Worm (Caenorhabditis elegans) whole organism, late embryonic: ENCODE data around the gene H12D21.5.

Source experiments
- C08G9.2 ChIP-seq: sonication (generic microtip); optimal IDR thresholded peaks from 2 replicates; lab custom pipeline; 2016; ENCODE audit warnings: mild to moderate bottlenecking, missing genetic modification characterization, moderate library complexity, missing compliant biosample characterization
- Y22D7AL.16 ChIP-seq: sonication (generic microtip); optimal IDR thresholded peaks from 2 replicates; lab custom pipeline; 2016; ENCODE audit warnings: missing genetic modification characterization, missing compliant biosample characterization
- ama-1 ChIP-seq: fragments of 150-350 bp; optimal IDR thresholded peaks from 2 replicates; lab custom pipeline; 2014
- ceh-45 ChIP-seq: fragments of 200-800 bp; sonication (Bioruptor generic); IDR thresholded peaks from 2 replicates; pipeline ENCODE4 v1.3.6; 2022; ENCODE audit warnings: missing genetic modification reagents, missing genetic modification characterization, missing compliant biosample characterization
- ceh-9 ChIP-seq: sonication (generic microtip); optimal IDR thresholded peaks from 2 replicates; lab custom pipeline; 2016; ENCODE audit warnings: mild to moderate bottlenecking, missing genetic modification characterization, inconsistent platforms, missing compliant biosample characterization
- elt-2 ChIP-seq: sonication (generic microtip); optimal IDR thresholded peaks from 2 replicates; lab custom pipeline; 2016; ENCODE audit warnings: missing genetic modification reagents, missing genetic modification characterization, missing compliant biosample characterization
- elt-4 ChIP-seq: sonication (generic microtip); optimal IDR thresholded peaks from 2 replicates; lab custom pipeline; 2016; ENCODE audit warnings: missing genetic modification characterization, missing compliant biosample characterization
- eyg-1 ChIP-seq: sonication (generic microtip); optimal IDR thresholded peaks from 2 replicates; lab custom pipeline; 2016; ENCODE audit warnings: missing genotype, missing genetic modification characterization, missing compliant biosample characterization
- fax-1 ChIP-seq: sonication (generic microtip); optimal IDR thresholded peaks from 2 replicates; lab custom pipeline; 2016; ENCODE audit warnings: missing genotype, missing genetic modification characterization, missing compliant biosample characterization
- npax-4 ChIP-seq: sonication (generic microtip); optimal IDR thresholded peaks from 2 replicates; lab custom pipeline; 2016; ENCODE audit warnings: missing genetic modification characterization, missing compliant biosample characterization
- pha-4 ChIP-seq: fragments of 150-350 bp; optimal IDR thresholded peaks from 2 replicates; lab custom pipeline; 2018; ENCODE audit warnings: missing biosample characterization, missing genetic modification reagents, missing genetic modification characterization
- pqm-1 ChIP-seq: sonication (generic microtip); optimal IDR thresholded peaks from 2 replicates; lab custom pipeline; 2016; ENCODE audit warnings: missing genetic modification characterization, missing compliant biosample characterization
- sox-4 ChIP-seq: sonication (generic microtip); optimal IDR thresholded peaks from 2 replicates; lab custom pipeline; 2017; ENCODE audit warnings: mild to moderate bottlenecking, missing genetic modification characterization, inconsistent platforms, missing compliant biosample characterization

DNA sequence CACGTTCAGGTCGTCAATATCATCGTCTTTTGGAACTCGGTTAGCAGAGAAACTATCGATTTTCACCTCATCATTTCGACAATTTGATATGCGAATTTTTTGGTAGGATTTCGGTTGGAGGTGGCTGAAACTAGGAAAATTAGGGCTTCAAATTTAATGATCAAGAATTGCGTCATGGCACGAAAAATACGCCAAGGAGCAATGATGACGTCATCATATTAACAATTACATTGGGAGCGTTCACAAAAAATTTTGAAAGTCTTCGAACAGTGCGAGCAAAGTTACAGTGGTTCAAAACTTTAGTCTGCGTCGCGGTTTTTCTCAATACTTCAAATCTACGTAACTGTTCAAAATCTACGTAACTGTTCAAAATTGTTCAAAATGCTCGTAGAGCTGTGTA lies 49.1 kb downstream of the H12D21.5 start:
- TF ChIP-seq pqm-1 (tag; lab: Kevin White, UChicago) (no peak), ama-1 (lab: Kevin White, UChicago) (no peak), ceh-9 (tag; lab: Kevin White, UChicago) (no peak), pha-4 (tag; lab: Kevin White, UChicago) (no peak), elt-2 (no peak), eyg-1 (no peak), elt-4 (tag; lab: Kevin White, UChicago) (no peak), C08G9.2 (tag; lab: Kevin White, UChicago) (no peak), Y22D7AL.16 (tag; lab: Kevin White, UChicago) (no peak), ceh-45 (GFP tag; lab: Robert Waterston, UW) (no peak), sox-4 (no peak), fax-1 (no peak), npax-4 (tag; lab: Kevin White, UChicago) (no peak)
